Fruit fly (Drosophila melanogaster) whole organism, wandering third instar larva: ENCODE measurements around the gene GCC185.

Source experiments
- pan ChIP-seq: fragments of >200 bp; optimal IDR thresholded peaks from 2 replicates; lab custom pipeline; 2017
- usp ChIP-seq: fragments of >200 bp; optimal IDR thresholded peaks from 2 replicates; lab custom pipeline; 2017; ENCODE audit warnings: missing biosample characterization, missing genetic modification characterization

DNA sequence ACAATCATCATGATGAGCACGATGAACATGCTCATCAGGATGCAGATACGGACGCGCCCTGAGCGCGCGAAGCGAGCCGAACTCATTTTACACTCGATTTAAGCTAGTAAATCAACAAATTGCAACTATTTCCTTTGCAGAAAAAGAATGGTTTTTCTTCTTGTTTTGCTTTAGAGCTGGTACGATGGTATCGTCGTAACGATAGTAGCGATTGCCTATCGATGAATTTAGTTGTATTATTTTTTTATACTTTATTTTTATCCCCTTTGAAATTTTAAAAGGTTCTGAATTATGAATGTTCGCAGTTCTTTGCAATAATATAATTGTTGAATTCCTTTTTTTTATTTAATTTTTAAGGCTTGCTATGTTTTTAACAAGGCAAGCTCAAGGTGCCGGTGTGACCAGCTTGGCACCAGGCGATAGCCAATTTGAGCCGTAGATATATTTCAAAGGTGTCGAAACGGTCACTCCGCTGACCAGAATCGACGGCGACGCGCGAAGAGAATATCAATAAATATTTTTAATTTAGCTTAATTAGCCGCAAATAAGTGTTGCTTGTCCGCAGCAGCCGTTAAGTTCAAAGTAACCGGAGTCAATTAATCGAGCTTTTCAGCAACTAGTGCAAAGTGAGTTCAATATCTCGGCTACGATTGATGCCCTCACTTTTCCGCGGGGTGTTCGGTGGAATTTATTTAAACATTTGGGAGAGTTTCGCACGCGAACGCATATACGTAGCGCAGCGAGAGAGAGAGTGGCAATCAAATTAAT lies 43.1 kb upstream of the GCC185 start, which contains the start of the genes CG12213 and GC1:
- no peak for TF ChIP-seq pan (lab: Kevin White, UChicago)
- TF ChIP-seq usp = no peak
